Fruit fly (Drosophila melanogaster): ENCODE results near the gene Ibf1.

Gene Ibf1

DNA sequence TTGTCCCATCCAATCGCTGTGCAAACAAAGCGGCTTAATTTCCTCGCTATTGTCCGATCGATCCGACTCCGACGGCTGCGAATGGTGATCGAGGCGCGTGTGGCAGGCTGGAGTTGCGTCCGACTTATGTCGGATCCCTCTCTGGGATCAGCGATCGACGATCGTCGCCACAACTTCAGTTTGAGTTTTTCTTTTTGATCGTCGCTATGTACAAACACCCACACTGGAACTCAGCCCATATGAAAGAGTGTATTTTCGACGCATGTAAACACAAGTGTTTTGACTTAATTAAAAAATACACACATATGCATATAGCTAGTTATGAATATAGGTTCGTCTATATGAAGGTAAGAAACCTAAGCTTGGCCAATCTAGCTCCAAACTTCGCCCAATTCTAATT is 5.3 kb downstream of the Ibf1 start, which contains the start of gene sage:
sage (minus strand) TSS at position 101 of the 400 bp plus-strand sequence.
- TF ChIP-seq Vsx2 (GFP tag; optimal IDR thresholded peaks at IDR 0.05; ENCODE audit: partially characterized antibody), result no peak
- no peak for TF ChIP-seq woc (GFP tag; optimal IDR thresholded peaks at IDR 0.05)
- no peak for TF ChIP-seq Hnf4 (GFP tag; optimal IDR thresholded peaks at IDR 0.05)
- TF ChIP-seq OdsH (GFP tag; optimal IDR thresholded peaks at IDR 0.05), result no peak
- no peak for TF ChIP-seq Dif (GFP tag; optimal IDR thresholded peaks at IDR 0.05; ENCODE audit: partially characterized antibody)
- TF ChIP-seq Rel (GFP tag; optimal IDR thresholded peaks at IDR 0.05), result no peak
- TF ChIP-seq Rel (tag; optimal IDR thresholded peaks at IDR 0.05), result no peak
- no peak for TF ChIP-seq Abd-B (GFP tag; optimal IDR thresholded peaks at IDR 0.05)
- TF ChIP-seq Dfd (GFP tag; optimal IDR thresholded peaks at IDR 0.05), result no peak
- TF ChIP-seq fru (GFP tag; optimal IDR thresholded peaks at IDR 0.05), result no peak
- TF ChIP-seq Sp1 (GFP tag; optimal IDR thresholded peaks at IDR 0.05), result no peak
- no peak for TF ChIP-seq Myc (optimal IDR thresholded peaks at IDR 0.05)
- TF ChIP-seq h (GFP tag; optimal IDR thresholded peaks at IDR 0.05), result no peak
- TF ChIP-seq CrebA (GFP tag; optimal IDR thresholded peaks at IDR 0.05; ENCODE audit: borderline replicate concordance), result no peak
- TF ChIP-seq sv (GFP tag; optimal IDR thresholded peaks at IDR 0.05), result no peak
- TF ChIP-seq Hr78 (GFP tag; optimal IDR thresholded peaks at IDR 0.05), result no peak

DNA sequence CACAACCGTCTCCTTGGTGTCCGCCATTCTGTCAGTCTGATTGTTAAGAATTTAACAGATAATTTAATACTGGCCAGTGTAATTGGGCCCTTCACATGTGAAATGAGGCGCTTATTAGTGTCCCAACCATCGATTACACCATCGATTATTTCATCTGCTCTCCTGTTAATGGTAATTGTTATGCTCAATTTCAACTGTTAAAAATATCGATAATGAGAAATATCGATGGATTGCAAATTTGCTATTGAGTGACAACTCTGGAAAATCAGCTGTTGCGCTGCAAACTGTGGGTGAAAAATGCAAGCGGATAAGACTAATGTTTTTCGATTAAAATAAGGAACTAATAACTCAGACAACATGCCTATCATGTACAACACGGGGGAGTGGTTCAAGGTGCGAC is 8.0 kb downstream of the Ibf1 start, which contains the start of the genes TrpRS and Vps16A:
TrpRS (minus strand) TSS at position 140 of the 400 bp plus-strand sequence.
Vps16A (plus strand) TSS at position 255 of the 400 bp plus-strand sequence.
- TF ChIP-seq N (GFP tag; optimal IDR thresholded peaks at IDR 0.05) (no peak), Dif (GFP tag; optimal IDR thresholded peaks at IDR 0.05; ENCODE audit: partially characterized antibody) (peak; percentile 3), Hr83 (GFP tag; optimal IDR thresholded peaks at IDR 0.05; ENCODE audit: poor library complexity, severe bottlenecking) (peak; percentile 43)

DNA sequence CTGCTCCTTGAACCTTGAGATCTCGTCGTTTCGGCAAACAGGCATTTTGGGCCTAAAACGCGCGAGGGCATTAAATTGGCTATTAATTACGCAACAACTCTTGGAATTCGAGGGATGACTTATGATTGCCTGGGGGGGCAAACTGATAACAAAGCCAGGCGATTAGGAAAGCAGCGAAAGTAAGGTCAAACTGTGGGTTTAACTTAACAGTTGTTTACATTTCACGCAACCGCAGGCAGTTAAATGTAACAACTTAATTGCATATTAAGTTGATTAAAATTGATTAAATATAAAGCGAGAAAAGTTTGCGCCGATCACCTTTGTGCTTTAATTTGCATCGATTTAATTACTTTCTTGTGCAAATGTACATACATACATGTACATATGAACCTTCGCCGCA is 28.9 kb downstream of the Ibf1 start:
- TF ChIP-seq tai (GFP tag; optimal IDR thresholded peaks at IDR 0.05) (no peak), CG32264 (GFP tag; optimal IDR thresholded peaks at IDR 0.05) (no peak), dmrt93B (GFP tag; optimal IDR thresholded peaks at IDR 0.05) (no peak), dl (GFP tag; optimal IDR thresholded peaks at IDR 0.05; ENCODE audit: insufficient read depth in 1 of 2, partially characterized antibody in 2 of 2) (no peak), brk (GFP tag; optimal IDR thresholded peaks at IDR 0.05) (no peak)

DNA sequence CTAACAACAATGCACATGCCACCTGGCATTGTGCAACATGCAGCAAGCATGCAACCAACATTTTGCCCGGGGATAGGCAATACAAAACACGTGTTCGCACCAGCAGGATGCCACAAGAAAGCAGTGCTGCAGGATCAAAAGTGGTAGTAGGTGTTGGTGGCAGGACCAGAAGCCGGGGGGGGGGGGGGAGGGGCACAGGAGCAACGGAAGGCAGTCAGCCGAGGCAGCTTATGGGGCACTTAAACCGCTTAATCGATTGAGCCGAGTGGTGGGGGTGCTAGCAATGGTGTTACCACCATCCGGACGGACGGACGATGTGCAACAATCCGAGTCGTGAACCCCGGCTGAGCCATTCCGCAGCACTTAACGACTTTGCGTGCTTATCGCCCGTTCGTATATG is 38.4 kb downstream of the Ibf1 start:
- TF ChIP-seq fru (GFP tag; optimal IDR thresholded peaks at IDR 0.05), result no peak
- peak; percentile 86 for TF ChIP-seq Dfd (GFP tag; optimal IDR thresholded peaks at IDR 0.05)
